Worm (Caenorhabditis elegans) whole organism, L4/young adult: Measurements from ENCODE around the gene iglr-2.

Experiments
- W03F9.2 ChIP-seq: fragments of 150-350 bp; optimal IDR thresholded peaks from 2 replicates; lab custom pipeline; 2014; ENCODE audit warnings: missing biosample characterization, missing genetic modification characterization
- him-1 ChIP-seq: sonication (generic microtip); optimal IDR thresholded peaks from 2 replicates; lab custom pipeline; 2016; ENCODE audit warnings: missing genotype, missing genetic modification reagents, missing genetic modification characterization, missing compliant biosample characterization

- TF ChIP-seq him-1 (tag; lab: Kevin White, UChicago) (no peak), W03F9.2 (tag; lab: Kevin White, UChicago) (no peak)
These were observed 45.1 kb downstream of the iglr-2 start for ce11 chrIII:8286003-8286402.
